Fruit fly (Drosophila melanogaster): ENCODE data around the gene CG6959.
A peak's percentile ranks its signal among the peaks of the same experiment; 100 is the strongest.

DNA sequence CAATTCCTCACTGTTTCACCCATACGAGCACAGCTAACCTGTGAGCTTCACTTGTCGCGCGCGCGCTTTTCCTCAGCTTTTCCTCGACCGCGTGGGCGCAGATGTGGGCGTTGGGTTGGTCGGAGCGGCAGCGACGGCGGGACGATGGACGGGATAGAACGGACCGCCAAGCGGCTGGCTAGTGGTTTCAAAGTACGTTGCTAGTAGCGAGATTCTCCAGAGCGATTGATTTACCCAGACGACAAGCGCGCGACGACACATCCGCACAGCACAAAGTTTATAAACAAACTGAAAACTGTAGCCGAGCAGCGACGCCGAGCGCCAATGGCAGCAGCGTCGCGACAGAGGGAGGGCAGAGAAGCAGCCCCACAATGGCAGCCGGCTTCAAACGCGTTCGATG is at the start of gene CG6959:
- no peak for TF ChIP-seq CG11762 (GFP tag; optimal IDR thresholded peaks at IDR 0.05; ENCODE audit: insufficient read depth)
- TF ChIP-seq CG3919 (GFP tag; optimal IDR thresholded peaks at IDR 0.05) = no peak
- TF ChIP-seq cyc (GFP tag; optimal IDR thresholded peaks at IDR 0.05) = no peak
- no peak for TF ChIP-seq CG16779 (tag; optimal IDR thresholded peaks at IDR 0.05)
- peak; percentile 55; the same call in 1 of the 3 replicates for TF ChIP-seq CG6163 (GFP tag; IDR thresholded peaks at IDR 0.05)

Measured in whole organism, prepupa.